Fruit fly (Drosophila melanogaster) whole organism, embryonic: ENCODE data around the gene Sec22.

Source experiments
- CG13624 ChIP-seq: fragments of 200-800 bp; sonication (Bioruptor generic); optimal IDR thresholded peaks from 2 replicates; lab custom pipeline; 2016; ENCODE audit warnings: missing biosample characterization, missing genetic modification characterization
- CG14710 ChIP-seq: fragments of 200-800 bp; sonication (Bioruptor generic); optimal IDR thresholded peaks from 3 replicates; lab custom pipeline; 2019; ENCODE audit warnings: missing biosample characterization, mild to moderate bottlenecking, missing genetic modification characterization, moderate library complexity
- CG14860 ChIP-seq: fragments of 200-800 bp; sonication (Bioruptor generic); IDR thresholded peaks from 3 replicates; pipeline ENCODE4 v1.3.6; 2022; ENCODE audit warnings: missing biosample characterization, missing genetic modification characterization; ENCODE audit not compliant: partially characterized antibody
- CG15479 ChIP-seq: fragments of 200-800 bp; sonication (Bioruptor generic); optimal IDR thresholded peaks from 3 replicates; lab custom pipeline; 2019; ENCODE audit warnings: missing biosample characterization, mild to moderate bottlenecking, missing genetic modification characterization, moderate library complexity
- CG17568 ChIP-seq: fragments of 200-800 bp; sonication (Bioruptor generic); optimal IDR thresholded peaks from 2 replicates; lab custom pipeline; 2018; ENCODE audit warnings: missing biosample characterization, mild to moderate bottlenecking, missing genetic modification characterization, moderate library complexity
- CG2120 ChIP-seq: fragments of 200-800 bp; sonication (Bioruptor generic); optimal IDR thresholded peaks from 3 replicates; lab custom pipeline; 2016; ENCODE audit warnings: missing biosample characterization, missing genetic modification characterization
- CG2129 ChIP-seq: fragments of 200-800 bp; sonication (Bioruptor generic); IDR thresholded peaks from 2 replicates; pipeline ENCODE4 v1.3.6; 2022; ENCODE audit warnings: missing biosample characterization, missing genetic modification characterization; ENCODE audit not compliant: partially characterized antibody
- CG2712 ChIP-seq: fragments of 200-800 bp; optimal IDR thresholded peaks from 3 replicates; lab custom pipeline; 2019; ENCODE audit warnings: missing biosample characterization, mild to moderate bottlenecking, missing genetic modification characterization, moderate library complexity
- CG30020 ChIP-seq: fragments of 200-800 bp; optimal IDR thresholded peaks from 2 replicates; lab custom pipeline; 2019; ENCODE audit warnings: missing biosample characterization, mild to moderate bottlenecking, missing genetic modification characterization, moderate library complexity
- CG30403 ChIP-seq: fragments of 200-800 bp; sonication (Bioruptor generic); optimal IDR thresholded peaks from 3 replicates; lab custom pipeline; 2016; ENCODE audit warnings: missing biosample characterization, missing genetic modification characterization
- CG34224 ChIP-seq: fragments of 200-800 bp; sonication (Bioruptor generic); IDR thresholded peaks from 3 replicates; pipeline ENCODE4 v1.3.6; 2022; ENCODE audit warnings: missing biosample characterization, missing genetic modification characterization; ENCODE audit not compliant: partially characterized antibody
- CG42726 ChIP-seq: fragments of 200-800 bp; sonication (Bioruptor generic); IDR thresholded peaks from 2 replicates; pipeline ENCODE4 v1.3.6; 2022; ENCODE audit warnings: missing biosample characterization, missing genetic modification characterization; ENCODE audit not compliant: partially characterized antibody
- CG4617 ChIP-seq: fragments of 200-800 bp; sonication (Bioruptor generic); optimal IDR thresholded peaks from 3 replicates; lab custom pipeline; 2016; ENCODE audit warnings: missing biosample characterization, missing genetic modification characterization, borderline replicate concordance
- CG4854 ChIP-seq: fragments of 200-800 bp; sonication (Bioruptor generic); optimal IDR thresholded peaks from 2 replicates; lab custom pipeline; 2016; ENCODE audit warnings: missing biosample characterization, missing genetic modification characterization, inconsistent platforms
- CG6791 ChIP-seq: fragments of 200-800 bp; sonication (Bioruptor generic); IDR thresholded peaks from 3 replicates; pipeline ENCODE4 v1.3.6; 2022; ENCODE audit warnings: missing biosample characterization, missing genetic modification characterization; ENCODE audit not compliant: partially characterized antibody
- CG7928 ChIP-seq: fragments of 200-800 bp; sonication (Bioruptor generic); optimal IDR thresholded peaks from 2 replicates; lab custom pipeline; 2017; ENCODE audit warnings: missing biosample characterization, mild to moderate bottlenecking, missing genetic modification characterization
- CG7987 ChIP-seq: fragments of 200-800 bp; sonication (Bioruptor generic); optimal IDR thresholded peaks from 2 replicates; lab custom pipeline; 2018; ENCODE audit warnings: missing biosample characterization, mild to moderate bottlenecking, missing genetic modification characterization, moderate library complexity
- CG8290 ChIP-seq, 3 experiments: fragments of 200-800 bp; sonication (Bioruptor generic); optimal IDR thresholded peaks; 2 replicates each; lab custom pipeline; 2016 to 2019; ENCODE audit warnings: missing biosample characterization in 3 of 3, missing genetic modification characterization in 3 of 3, mild to moderate bottlenecking in 2 of 3, moderate library complexity in 1 of 3
- CG9932 ChIP-seq: fragments of 200-800 bp; sonication (Bioruptor generic); IDR thresholded peaks from 2 replicates; pipeline ENCODE4 v1.3.6; 2022; ENCODE audit warnings: missing biosample characterization, missing genetic modification characterization
- D19B ChIP-seq: fragments of 200-800 bp; sonication (Bioruptor generic); optimal IDR thresholded peaks from 2 replicates; lab custom pipeline; 2017; ENCODE audit warnings: missing biosample characterization, mild to moderate bottlenecking, missing genetic modification characterization
- Dip3 ChIP-seq: fragments of 200-800 bp; sonication (Bioruptor generic); optimal IDR thresholded peaks from 3 replicates; lab custom pipeline; 2016; ENCODE audit warnings: missing biosample characterization, missing genetic modification characterization
- Dp ChIP-seq: fragments of 200-800 bp; sonication (Bioruptor generic); optimal IDR thresholded peaks from 2 replicates; lab custom pipeline; 2018; ENCODE audit warnings: missing biosample characterization, mild to moderate bottlenecking, missing genetic modification characterization, moderate library complexity
- Dref ChIP-seq: fragments of 200-800 bp; sonication (Bioruptor generic); IDR thresholded peaks from 2 replicates; pipeline ENCODE4 v1.3.6; 2022; ENCODE audit warnings: missing biosample characterization, missing genetic modification characterization
- E2f1 ChIP-seq: fragments of 200-800 bp; sonication (Bioruptor generic); IDR thresholded peaks from 2 replicates; pipeline ENCODE4 v1.3.6; 2022; ENCODE audit warnings: missing biosample characterization, missing genetic modification characterization
- Fer2 ChIP-seq: fragments of 200-800 bp; sonication (Bioruptor generic); optimal IDR thresholded peaks from 2 replicates; lab custom pipeline; 2018; ENCODE audit warnings: missing biosample characterization, mild to moderate bottlenecking, missing genetic modification characterization, moderate library complexity
- Hmr ChIP-seq: fragments of 200-800 bp; sonication (Bioruptor generic); optimal IDR thresholded peaks from 3 replicates; lab custom pipeline; 2017; ENCODE audit warnings: mild to moderate bottlenecking, missing biosample characterization, missing genetic modification reagents, missing genetic modification characterization
- Lhr ChIP-seq: fragments of 200-800 bp; sonication (Bioruptor generic); optimal IDR thresholded peaks from 3 replicates; lab custom pipeline; 2017; ENCODE audit warnings: mild to moderate bottlenecking, missing biosample characterization, missing genetic modification reagents, missing genetic modification characterization
- MESR4 ChIP-seq: fragments of 200-800 bp; sonication (Bioruptor generic); optimal IDR thresholded peaks from 2 replicates; lab custom pipeline; 2018; ENCODE audit warnings: missing biosample characterization, mild to moderate bottlenecking, missing genetic modification characterization, moderate library complexity
- Med ChIP-seq: fragments of 200-800 bp; sonication (Bioruptor generic); peaks from one replicate; lab custom pipeline; 2016; ENCODE audit warnings: missing biosample characterization, missing genetic modification characterization, mild to moderate bottlenecking, inconsistent platforms, moderate library complexity
- Scr ChIP-seq: fragments of 200-800 bp; sonication (Bioruptor generic); IDR thresholded peaks from 2 replicates; pipeline ENCODE4 v1.3.6; 2022; ENCODE audit warnings: missing biosample characterization, missing genetic modification characterization; ENCODE audit not compliant: partially characterized antibody
- Stat92E ChIP-seq, 3 experiments: fragments of >200 bp in 2 of 3; fragments of 200-800 bp in 1 of 3; sonication (Bioruptor generic) in 1 of 3; optimal IDR thresholded peaks; 2 replicates each; lab custom pipeline; 2017 to 2019; ENCODE audit warnings: missing biosample characterization in 3 of 3, missing genetic modification characterization in 3 of 3, mild to moderate bottlenecking in 1 of 3, moderate library complexity in 1 of 3
- amos ChIP-seq: fragments of 200-800 bp; sonication (Bioruptor generic); IDR thresholded peaks from 2 replicates; pipeline ENCODE4 v1.3.6; 2022; ENCODE audit warnings: missing biosample characterization, missing genetic modification characterization; ENCODE audit not compliant: partially characterized antibody
- ci ChIP-seq: fragments of 200-800 bp; sonication (Bioruptor generic); IDR thresholded peaks from 3 replicates; pipeline ENCODE4 v1.3.6; 2022; ENCODE audit warnings: missing biosample characterization, missing genetic modification characterization
- grau ChIP-seq: fragments of 200-800 bp; optimal IDR thresholded peaks from 3 replicates; lab custom pipeline; 2019; ENCODE audit warnings: missing biosample characterization, mild to moderate bottlenecking, missing genetic modification characterization, moderate library complexity
- hkb ChIP-seq, 2 experiments: fragments of 200-800 bp in 1 of 2; fragments of >200 bp in 1 of 2; sonication (Bioruptor generic) in 1 of 2; IDR thresholded peaks in 1 of 2; optimal IDR thresholded peaks in 1 of 2; 2 replicates each; pipeline versions ENCODE4 v1.3.6 to Lab custom; 2017 to 2022; ENCODE audit warnings: missing biosample characterization in 1 of 2, missing genetic modification characterization in 1 of 2
- hth ChIP-seq: fragments of >200 bp; optimal IDR thresholded peaks from 2 replicates; lab custom pipeline; 2017; ENCODE audit warnings: inconsistent platforms
- phol ChIP-seq: fragments of 200-800 bp; sonication (Bioruptor generic); optimal IDR thresholded peaks from 3 replicates; lab custom pipeline; 2018; ENCODE audit warnings: missing biosample characterization, mild to moderate bottlenecking, missing genetic modification characterization, moderate library complexity
- tna ChIP-seq: fragments of 200-800 bp; sonication (Bioruptor generic); IDR thresholded peaks from 2 replicates; pipeline ENCODE4 v1.3.6; 2022; ENCODE audit warnings: missing biosample characterization, missing genetic modification characterization; ENCODE audit not compliant: partially characterized antibody
- trem ChIP-seq: fragments of 200-800 bp; optimal IDR thresholded peaks from 3 replicates; lab custom pipeline; 2019; ENCODE audit warnings: missing biosample characterization, mild to moderate bottlenecking, missing genetic modification characterization, moderate library complexity
- unc-4 ChIP-seq: fragments of 200-800 bp; sonication (Bioruptor generic); IDR thresholded peaks from 2 replicates; pipeline ENCODE4 v1.3.6; 2022; ENCODE audit warnings: missing biosample characterization, missing genetic modification characterization; ENCODE audit not compliant: partially characterized antibody
- unpg ChIP-seq: fragments of 200-800 bp; sonication (Bioruptor generic); optimal IDR thresholded peaks from 3 replicates; lab custom pipeline; 2018; ENCODE audit warnings: missing biosample characterization, mild to moderate bottlenecking, missing genetic modification characterization, moderate library complexity
- vnd ChIP-seq: fragments of 200-800 bp; sonication (Bioruptor generic); IDR thresholded peaks from 3 replicates; pipeline ENCODE4 v1.3.6; 2022; ENCODE audit warnings: missing biosample characterization, missing genetic modification characterization; ENCODE audit not compliant: partially characterized antibody

Gene Sec22

dm6 chrX:796397-796989 lies 9.4 kb upstream of the Sec22 start (continued):
- TF ChIP-seq Stat92E (GFP tag; optimal IDR thresholded peaks at IDR 0.05; lab: Kevin White, UChicago): peak in 1 of 3 experiments; percentile 86

- TF ChIP-seq CG2120 (GFP tag; lab: Kevin White, UChicago): peak; percentile 31
- TF ChIP-seq CG30020 (tag; lab: Kevin White, UChicago): peak; percentile 8
- TF ChIP-seq Dp (GFP tag; lab: Kevin White, UChicago): peak; percentile 89
- no peak for TF ChIP-seq CG7987 (GFP tag; lab: Kevin White, UChicago)
- peak; percentile 39; the same call in 1 of the 2 replicates for TF ChIP-seq CG2129 (GFP tag; lab: Robert Waterston, UW)
- peak; percentile 4 for TF ChIP-seq CG4854 (GFP tag; lab: Kevin White, UChicago)
- TF ChIP-seq CG8290 (GFP tag; optimal IDR thresholded peaks at IDR 0.05; lab: Kevin White, UChicago): no peak
- TF ChIP-seq CG8290 (tag; optimal IDR thresholded peaks at IDR 0.05; lab: Kevin White, UChicago): peak in 1 of 2 experiments; percentile 16
- peak; percentile 19 for TF ChIP-seq phol (tag; lab: Kevin White, UChicago)
- TF ChIP-seq E2f1: 0 out of 2 replicates have a peak, but pooled peaks have one; percentile 6
- TF ChIP-seq vnd (GFP tag; lab: Robert Waterston, UW): peak; percentile 46; the same call in 1 of the 3 replicates
- TF ChIP-seq Scr (GFP tag; lab: Robert Waterston, UW): peak; percentile 66
- 0 out of 3 replicates have a peak, but pooled peaks have one; percentile 8 for TF ChIP-seq CG14860 (GFP tag; lab: Robert Waterston, UW)
- peak; percentile 47; the same call in 1 of the 3 replicates for TF ChIP-seq CG6791
- TF ChIP-seq unc-4 (GFP tag; lab: Robert Waterston, UW): peak; percentile 62
- peak; percentile 28; the same call in 1 of the 2 replicates for TF ChIP-seq CG42726 (GFP tag; lab: Robert Waterston, UW)
- TF ChIP-seq unpg (GFP tag; lab: Kevin White, UChicago): no peak
- no peak for TF ChIP-seq hth
- TF ChIP-seq amos (GFP tag; lab: Robert Waterston, UW): peak; percentile 67
- peak; percentile 36 for TF ChIP-seq Med (GFP tag; lab: Kevin White, UChicago)
- peak; percentile 53 for TF ChIP-seq CG4617 (GFP tag; lab: Kevin White, UChicago)
- TF ChIP-seq Dref (GFP tag; lab: Robert Waterston, UW): peak; percentile 69
- no peak for TF ChIP-seq ci (GFP tag; lab: Robert Waterston, UW)
- TF ChIP-seq tna: peak; percentile 52; the same call in 1 of the 2 replicates
- peak; percentile 36 for TF ChIP-seq CG9932 (GFP tag; lab: Robert Waterston, UW)
- TF ChIP-seq D19B (GFP tag; lab: Kevin White, UChicago): no peak
- peak; percentile 24 for TF ChIP-seq Hmr (GFP tag; lab: Kevin White, UChicago)
- TF ChIP-seq hkb (optimal IDR thresholded peaks at IDR 0.05; lab: Kevin White, UChicago): no peak
- no peak for TF ChIP-seq hkb (GFP tag; IDR thresholded peaks at IDR 0.05; lab: Robert Waterston, UW)
- peak; percentile 50 for TF ChIP-seq MESR4 (GFP tag; lab: Kevin White, UChicago)
- TF ChIP-seq Dip3: peak; percentile 40
- no peak for TF ChIP-seq Lhr (GFP tag; lab: Kevin White, UChicago)
- 0 out of 3 replicates have a peak, but pooled peaks have one; percentile 25 for TF ChIP-seq CG34224
- TF ChIP-seq trem (tag; lab: Kevin White, UChicago): peak; percentile 32
- peak; percentile 23 for TF ChIP-seq CG15479
- TF ChIP-seq CG7928 (GFP tag; lab: Kevin White, UChicago): peak; percentile 1
- TF ChIP-seq CG14710: peak; percentile 54
- TF ChIP-seq CG2712 (tag; lab: Kevin White, UChicago): peak; percentile 6
- peak; percentile 33 for TF ChIP-seq CG13624 (GFP tag; lab: Kevin White, UChicago)
- no peak for TF ChIP-seq Fer2 (tag; lab: Kevin White, UChicago)
- TF ChIP-seq CG17568 (GFP tag; lab: Kevin White, UChicago): no peak
- TF ChIP-seq CG30403: peak; percentile 1
- no peak for TF ChIP-seq grau (tag; lab: Kevin White, UChicago)
Observed at dm6 chrX:801157-801872, 4.6 kb upstream of the Sec22 start, which contains the start of gene Rbf. Gene Rbf, minus strand, starts transcription at chrX:801479.
